Worm (Caenorhabditis elegans): ENCODE measurements around the gene F09E5.14.

F09E5.14 gene

ce11 chrII:5340672-5341568 lies 3.8 kb downstream of the F09E5.14 start (continued):
- peak; percentile 15 for TF ChIP-seq T20F7.1 (GFP tag; optimal IDR thresholded peaks at IDR 0.05)

DNA sequence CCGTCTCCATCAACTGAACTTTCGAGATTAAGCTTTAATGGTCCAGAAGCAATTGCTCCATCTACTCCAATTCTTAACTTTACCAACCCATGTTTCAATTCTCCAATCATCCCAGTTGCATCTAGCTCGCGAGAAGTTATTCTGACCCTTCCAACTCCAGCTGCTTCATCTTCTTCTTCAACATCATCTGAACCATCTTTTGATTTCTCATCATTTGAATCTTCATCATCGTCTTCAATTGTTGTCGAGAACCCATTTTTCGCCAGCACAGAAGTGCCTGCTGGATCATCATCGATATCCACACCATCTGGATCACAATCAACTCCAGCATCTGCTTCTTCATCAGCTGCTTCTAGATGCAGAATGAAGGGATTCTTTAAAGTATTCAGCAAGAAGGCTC lies 5.1 kb downstream of the F09E5.14 start:
- peak in 1 of 2 experiments; percentile 81 for TF ChIP-seq unc-62 (GFP tag; optimal IDR thresholded peaks at IDR 0.05 in 1 of 2)
- no peak for TF ChIP-seq unc-62 (tag; optimal IDR thresholded peaks at IDR 0.05)
- no peak for TF ChIP-seq ztf-11 (tag; optimal IDR thresholded peaks at IDR 0.05)
- peak; percentile 90 for TF ChIP-seq aha-1 (tag)

DNA sequence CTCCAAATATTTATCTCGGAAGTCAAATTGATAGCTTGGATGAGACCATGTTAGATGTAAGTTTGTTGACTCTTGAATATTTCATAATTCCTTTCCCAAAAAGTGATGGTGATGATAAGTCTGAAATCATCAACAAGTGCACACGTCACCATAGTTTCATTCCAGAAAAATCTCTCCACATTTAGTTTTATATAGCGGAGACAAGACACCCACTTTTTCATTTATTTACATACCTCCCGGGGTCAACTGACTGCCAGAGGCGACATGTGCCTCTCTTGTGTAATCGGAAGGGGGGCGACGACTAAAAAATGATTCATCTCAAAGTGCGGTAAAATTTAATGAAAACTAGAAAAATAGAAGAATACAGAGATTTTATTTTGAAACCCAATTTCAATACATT lies 6.4 kb downstream of the F09E5.14 start:
- TF ChIP-seq zag-1 (tag; optimal IDR thresholded peaks at IDR 0.05) (no peak), aha-1 (tag) (peak; percentile 91), hmg-1.1 (GFP tag; IDR thresholded peaks at IDR 0.05) (peak; percentile 22; the same call in 1 of the 2 replicates), T26A8.4 (GFP tag; IDR thresholded peaks at IDR 0.05) (peak; percentile 14; the same call in 1 of the 2 replicates), lin-15B (tag; optimal IDR thresholded peaks at IDR 0.05) (no peak), jun-1 (tag; optimal IDR thresholded peaks at IDR 0.05) (peak; percentile 20), lsy-2 (tag; optimal IDR thresholded peaks at IDR 0.05) (peak in 1 of 2 experiments; percentile 30), fkh-10 (GFP tag; optimal IDR thresholded peaks at IDR 0.05) (no peak), ceh-82 (tag; optimal IDR thresholded peaks at IDR 0.05) (no peak), lin-1 (GFP tag; IDR thresholded peaks at IDR 0.05) (no peak), sdz-12 (GFP tag; optimal IDR thresholded peaks at IDR 0.05) (no peak), T20F7.1 (GFP tag; optimal IDR thresholded peaks at IDR 0.05) (no peak), hif-1 (tag; optimal IDR thresholded peaks at IDR 0.05) (no peak), php-3 (GFP tag; IDR thresholded peaks at IDR 0.05) (no peak; the same call in 1 of the 2 replicates), egl-27 (tag; optimal IDR thresholded peaks at IDR 0.05) (no peak), lin-29 (GFP tag; IDR thresholded peaks at IDR 0.05) (no peak), gei-8 (GFP tag; optimal IDR thresholded peaks at IDR 0.05) (no peak), dpl-1 (GFP tag; optimal IDR thresholded peaks at IDR 0.05) (no peak), ZK546.5 (tag; optimal IDR thresholded peaks at IDR 0.05) (no peak), nhr-237 (tag; optimal IDR thresholded peaks at IDR 0.05) (no peak), pha-4 (GFP tag; IDR thresholded peaks at IDR 0.05) (no peak), pha-4 (tag; optimal IDR thresholded peaks at IDR 0.05) (peak; percentile 92), daf-16 (GFP tag; optimal IDR thresholded peaks at IDR 0.05) (peak in 1 of 2 experiments; percentile 5), daf-16 (tag; optimal IDR thresholded peaks at IDR 0.05) (peak; percentile 86), saeg-2 (GFP tag; IDR thresholded peaks at IDR 0.05) (no peak), F49E8.2 (tag; optimal IDR thresholded peaks at IDR 0.05; ENCODE audit: borderline replicate concordance) (no peak), mes-2 (tag; optimal IDR thresholded peaks at IDR 0.05; ENCODE audit: poor library complexity, severe bottlenecking) (peak; percentile 38), Y5F2A.4 (GFP tag; optimal IDR thresholded peaks at IDR 0.05) (no peak), hlh-11 (tag; optimal IDR thresholded peaks at IDR 0.05) (peak; percentile 71), nhr-48 (tag; optimal IDR thresholded peaks at IDR 0.05) (no peak), mxl-2 (GFP tag; conservative IDR thresholded peaks at IDR 0.05) (no peak), duxl-1 (tag; optimal IDR thresholded peaks at IDR 0.05; ENCODE audit: poor library complexity) (no peak), dve-1 (tag; optimal IDR thresholded peaks at IDR 0.05; ENCODE audit: insufficient read depth) (peak; percentile 73), D1046.2 (GFP tag; IDR thresholded peaks at IDR 0.05) (no peak), arid-1 (GFP tag; conservative IDR thresholded peaks at IDR 0.05) (no peak), hlh-30 (tag; optimal IDR thresholded peaks at IDR 0.05; ENCODE audit: insufficient read depth) (peak; percentile 83), pqm-1 (tag; optimal IDR thresholded peaks at IDR 0.05) (no peak), nhr-11 (tag; optimal IDR thresholded peaks at IDR 0.05) (no peak), mxl-3 (GFP tag; optimal IDR thresholded peaks at IDR 0.05) (no peak), aly-2 (tag; optimal IDR thresholded peaks at IDR 0.05) (no peak), ama-1 (optimal IDR thresholded peaks at IDR 0.05) (peak; percentile 31), mep-1 (tag; optimal IDR thresholded peaks at IDR 0.05) (peak; percentile 12), unc-130 (GFP tag; optimal IDR thresholded peaks at IDR 0.05) (no peak)

All from whole organism, L4 larva.